Worm (Caenorhabditis elegans): ENCODE data around the gene clec-73.

ce11 chrIV:3999662-4000061 is 43.7 kb upstream of the clec-73 start:
- TF ChIP-seq ets-4 (tag; optimal IDR thresholded peaks at IDR 0.05), result no peak
- no peak for TF ChIP-seq ama-1 (optimal IDR thresholded peaks at IDR 0.05)
